Worm (Caenorhabditis elegans): Measurements from ENCODE around the gene hpr-17.

- TF ChIP-seq lin-39 (tag; optimal IDR thresholded peaks at IDR 0.05) (no peak), egl-27 (tag; optimal IDR thresholded peaks at IDR 0.05) (no peak), fkh-10 (GFP tag; optimal IDR thresholded peaks at IDR 0.05) (no peak), ama-1 (optimal IDR thresholded peaks at IDR 0.05) (no peak), nhr-12 (tag; optimal IDR thresholded peaks at IDR 0.05) (no peak), nhr-237 (tag; optimal IDR thresholded peaks at IDR 0.05) (no peak), ceh-16 (tag; optimal IDR thresholded peaks at IDR 0.05) (no peak), nhr-11 (tag; optimal IDR thresholded peaks at IDR 0.05) (no peak), pha-4 (tag; optimal IDR thresholded peaks at IDR 0.05) (peak; percentile 87), skn-1 (tag; optimal IDR thresholded peaks at IDR 0.05) (no peak), nhr-23 (tag; optimal IDR thresholded peaks at IDR 0.05) (no peak), fos-1 (tag; optimal IDR thresholded peaks at IDR 0.05) (no peak)
Measured at ce11 chrII:13198845-13199244, 42.0 kb upstream of the hpr-17 start.
